Worm (Caenorhabditis elegans): ENCODE data around the gene F40G12.4.
"Not testable (repeated sequence)": the region's sequence is repeated elsewhere in the genome, so short reads cannot be mapped to it uniquely, and the experiment has no call there.

The F40G12.4 gene

ce11 chrV:14314236-14314635 lies 45.7 kb upstream of the F40G12.4 start, which contains the start of gene F47B8.1:
F47B8.1 (minus strand) TSS chrV:14314336.
- TF ChIP-seq ceh-8 (GFP tag; optimal IDR thresholded peaks at IDR 0.05) (no peak), nhr-85 (tag) (peak; percentile 16)

- no peak for TF ChIP-seq lsy-2 (tag; optimal IDR thresholded peaks at IDR 0.05)
- no peak for TF ChIP-seq hlh-17 (GFP tag; optimal IDR thresholded peaks at IDR 0.05; ENCODE audit: borderline replicate concordance)
- TF ChIP-seq lin-39 (tag; optimal IDR thresholded peaks at IDR 0.05): no peak
- no peak for TF ChIP-seq ceh-82 (tag; optimal IDR thresholded peaks at IDR 0.05)
- TF ChIP-seq nhr-85 (tag): no peak
- no peak for TF ChIP-seq F16B12.6 (tag; optimal IDR thresholded peaks at IDR 0.05)
- no peak for TF ChIP-seq swsn-7 (tag; optimal IDR thresholded peaks at IDR 0.05)
- no peak for TF ChIP-seq aly-2 (tag; optimal IDR thresholded peaks at IDR 0.05)
- no peak for TF ChIP-seq snu-23 (GFP tag; optimal IDR thresholded peaks at IDR 0.05)
- TF ChIP-seq nhr-19 (GFP tag; conservative IDR thresholded peaks at IDR 0.05): no peak
- no peak for TF ChIP-seq rnt-1 (tag; optimal IDR thresholded peaks at IDR 0.05)
- no peak for TF ChIP-seq mdl-1 (tag; optimal IDR thresholded peaks at IDR 0.05)
- no peak for TF ChIP-seq ama-1 (optimal IDR thresholded peaks at IDR 0.05)
- no peak for TF ChIP-seq zip-4 (GFP tag; optimal IDR thresholded peaks at IDR 0.05)
- no peak for TF ChIP-seq skn-1 (tag; optimal IDR thresholded peaks at IDR 0.05)
- no peak for TF ChIP-seq lir-3 (tag; optimal IDR thresholded peaks at IDR 0.05; ENCODE audit: poor library complexity)
- no peak for TF ChIP-seq nhr-47 (tag; optimal IDR thresholded peaks at IDR 0.05)
- no peak for TF ChIP-seq nhr-237 (tag; optimal IDR thresholded peaks at IDR 0.05)
- no peak for TF ChIP-seq nhr-20 (tag; optimal IDR thresholded peaks at IDR 0.05)
Observed at ce11 chrV:14312695-14313094, 44.2 kb upstream of the F40G12.4 start, which contains the start of gene F14D7.8. F14D7.8 (minus strand) TSS chrV:14312795.

ce11 chrV:14311115-14311514 lies 42.6 kb upstream of the F40G12.4 start, which contains the start of gene ddn-3:
ddn-3 (minus strand) TSS chrV:14311215.
- TF ChIP-seq grh-1 (GFP tag; IDR thresholded peaks at IDR 0.05): no peak
- no peak for TF ChIP-seq nhr-28 (tag; optimal IDR thresholded peaks at IDR 0.05)
- no peak for TF ChIP-seq nhr-11 (tag; optimal IDR thresholded peaks at IDR 0.05)
- no peak for TF ChIP-seq ceh-63 (GFP tag; optimal IDR thresholded peaks at IDR 0.05)
- no peak for TF ChIP-seq xbp-1 (tag; optimal IDR thresholded peaks at IDR 0.05)
- no peak for TF ChIP-seq lin-39 (tag; optimal IDR thresholded peaks at IDR 0.05)
- no peak for TF ChIP-seq nhr-47 (tag; optimal IDR thresholded peaks at IDR 0.05)
- no peak for TF ChIP-seq hpl-2 (GFP tag; optimal IDR thresholded peaks at IDR 0.05)
- TF ChIP-seq snpc-4 (tag; optimal IDR thresholded peaks at IDR 0.05): no peak
- TF ChIP-seq C04F5.9 (tag; optimal IDR thresholded peaks at IDR 0.05): no peak
- TF ChIP-seq nhr-76 (tag; optimal IDR thresholded peaks at IDR 0.05): no peak
- TF ChIP-seq mef-2 (tag; optimal IDR thresholded peaks at IDR 0.05): no peak
- TF ChIP-seq pag-3 (tag; optimal IDR thresholded peaks at IDR 0.05; ENCODE audit: borderline replicate concordance, insufficient read depth): no peak
- TF ChIP-seq ets-5 (GFP tag; IDR thresholded peaks at IDR 0.05): no peak
- no peak for TF ChIP-seq irx-1 (tag; optimal IDR thresholded peaks at IDR 0.05)
- no peak for TF ChIP-seq sup-37 (GFP tag; optimal IDR thresholded peaks at IDR 0.05)
- TF ChIP-seq zip-4 (GFP tag; optimal IDR thresholded peaks at IDR 0.05): no peak
- TF ChIP-seq nhr-85 (tag): no peak

- TF ChIP-seq nhr-76 (tag; optimal IDR thresholded peaks at IDR 0.05); dpl-1 (GFP tag; optimal IDR thresholded peaks at IDR 0.05); nhr-85 (tag): not testable (repeated sequence)
Observed at ce11 chrV:14309632-14310031, 41.1 kb upstream of the F40G12.4 start, which contains the start of gene F14D7.14. F14D7.14 (plus strand) TSS chrV:14309932.

- not testable (repeated sequence) for TF ChIP-seq C16A3.4, fkh-8, F16B12.6 (tag; optimal IDR thresholded peaks at IDR 0.05)
Observed at ce11 chrV:14308164-14308563, 39.6 kb upstream of the F40G12.4 start, which contains the start of gene spig-5. spig-5 (plus strand) TSS chrV:14308464.
